Worm (Caenorhabditis elegans) whole organism, early embryonic: Measurements from ENCODE around the gene fbxc-39.
"Not testable (repeated sequence)": the region's sequence is repeated elsewhere in the genome, so short reads cannot be mapped to it uniquely, and the experiment has no call there.

Source experiments
- B0310.2 ChIP-seq: sonication (generic microtip); optimal IDR thresholded peaks from 2 replicates; lab custom pipeline; 2016; ENCODE audit warnings: mild to moderate bottlenecking, missing genetic modification characterization, missing compliant biosample characterization
- F13C5.2 ChIP-seq: sonication (generic microtip); optimal IDR thresholded peaks from 2 replicates; lab custom pipeline; 2017; ENCODE audit warnings: mild to moderate bottlenecking, missing genetic modification characterization, inconsistent platforms, missing compliant biosample characterization
- ama-1 ChIP-seq: fragments of 150-350 bp; optimal IDR thresholded peaks from 2 replicates; lab custom pipeline; 2014
- ceh-13 ChIP-seq: fragments of 200-800 bp; sonication (Bioruptor generic); optimal IDR thresholded peaks from 2 replicates; lab custom pipeline; 2018; ENCODE audit warnings: mild to moderate bottlenecking, missing genetic modification characterization, missing compliant biosample characterization
- ceh-36 ChIP-seq: sonication (generic microtip); optimal IDR thresholded peaks from 2 replicates; lab custom pipeline; 2016; ENCODE audit warnings: missing genetic modification characterization, inconsistent platforms, missing compliant biosample characterization
- flt-1 ChIP-seq: fragments of 200-800 bp; sonication (Bioruptor generic); IDR thresholded peaks from 2 replicates; pipeline ENCODE4 v1.3.6; 2022; ENCODE audit warnings: missing genetic modification characterization, missing compliant biosample characterization
- hmg-4 ChIP-seq: fragments of 200-800 bp; sonication (Bioruptor generic); optimal IDR thresholded peaks from 2 replicates; lab custom pipeline; 2018; ENCODE audit warnings: mild to moderate bottlenecking, missing genetic modification characterization, missing compliant biosample characterization
- hnd-1 ChIP-seq: sonication (generic microtip); optimal IDR thresholded peaks from 2 replicates; lab custom pipeline; 2016; ENCODE audit warnings: missing genetic modification characterization, missing compliant biosample characterization
- sea-1 ChIP-seq: fragments of 200-800 bp; sonication (Bioruptor generic); conservative IDR thresholded peaks from 2 replicates; pipeline ENCODE4 v1.3.6; 2022; ENCODE audit warnings: missing genetic modification characterization, missing compliant biosample characterization
- tbx-11 ChIP-seq: fragments of 200-800 bp; sonication (Bioruptor generic); IDR thresholded peaks from 2 replicates; pipeline ENCODE4 v1.3.6; 2022; ENCODE audit warnings: missing genetic modification characterization, missing compliant biosample characterization
- tbx-37 ChIP-seq: fragments of 200-800 bp; sonication (Bioruptor generic); conservative IDR thresholded peaks from 2 replicates; pipeline ENCODE4 v1.3.6; 2022; ENCODE audit warnings: missing genetic modification reagents, missing genetic modification characterization, missing compliant biosample characterization
- tra-4 ChIP-seq: sonication (generic microtip); optimal IDR thresholded peaks from 2 replicates; lab custom pipeline; 2017; ENCODE audit warnings: missing genetic modification characterization, missing compliant biosample characterization

- TF ChIP-seq ama-1; tra-4 (tag; lab: Kevin White, UChicago); ceh-36 (tag; lab: Kevin White, UChicago); sea-1 (GFP tag; lab: Robert Waterston, UW); ceh-13; hnd-1 (tag; lab: Kevin White, UChicago); flt-1; tbx-11 (GFP tag; lab: Robert Waterston, UW); B0310.2 (tag; lab: Kevin White, UChicago); F13C5.2 (tag; lab: Kevin White, UChicago); hmg-4 (GFP tag; lab: Kevin White, UChicago); tbx-37 (GFP tag; lab: Robert Waterston, UW): not testable (repeated sequence)
Measured at ce11 chrII:1024684-1025083, 36.1 kb downstream of the fbxc-39 start, which contains the start of gene btb-11.
